Worm (Caenorhabditis elegans) whole organism, L3 larva: ENCODE data around the gene nspg-12.

Experiments used
- R02D3.7 ChIP-seq: fragments of 150-350 bp; optimal IDR thresholded peaks from 2 replicates; lab custom pipeline; 2014; ENCODE audit warnings: missing biosample characterization, missing genetic modification characterization
- ZK546.5 ChIP-seq: sonication (generic microtip); optimal IDR thresholded peaks from 2 replicates; lab custom pipeline; 2017; ENCODE audit warnings: missing biosample characterization, missing genetic modification characterization
- aly-2 ChIP-seq: fragments of 150-350 bp; optimal IDR thresholded peaks from 2 replicates; lab custom pipeline; 2014; ENCODE audit warnings: missing biosample characterization, missing genetic modification characterization
- ama-1 ChIP-seq: fragments of 150-350 bp; optimal IDR thresholded peaks from 2 replicates; lab custom pipeline; 2018
- ceh-16 ChIP-seq: sonication (generic microtip); optimal IDR thresholded peaks from 2 replicates; lab custom pipeline; 2017; ENCODE audit warnings: missing biosample characterization, missing genetic modification characterization
- ceh-28 ChIP-seq: fragments of 150-350 bp; optimal IDR thresholded peaks from 2 replicates; lab custom pipeline; 2014; ENCODE audit warnings: missing biosample characterization, missing genetic modification reagents, missing genetic modification characterization
- ceh-82 ChIP-seq: fragments of 150-350 bp; optimal IDR thresholded peaks from 2 replicates; lab custom pipeline; 2014; ENCODE audit warnings: missing biosample characterization, missing genetic modification characterization
- ceh-9 ChIP-seq: sonication (generic microtip); optimal IDR thresholded peaks from 2 replicates; lab custom pipeline; 2018; ENCODE audit warnings: missing biosample characterization, missing genetic modification characterization
- daf-12 ChIP-seq: fragments of 150-350 bp; optimal IDR thresholded peaks from 2 replicates; lab custom pipeline; 2014; ENCODE audit warnings: missing biosample characterization, missing genetic modification reagents, missing genetic modification characterization
- egl-27 ChIP-seq: sonication (generic microtip); optimal IDR thresholded peaks from 4 replicates; lab custom pipeline; 2017; ENCODE audit warnings: missing biosample characterization, missing genetic modification reagents, missing genetic modification characterization
- egl-5 ChIP-seq: fragments of 150-350 bp; optimal IDR thresholded peaks from 2 replicates; lab custom pipeline; 2017; ENCODE audit warnings: missing biosample characterization, missing genetic modification reagents, missing genetic modification characterization, inconsistent platforms
- elt-2 ChIP-seq: sonication (generic microtip); optimal IDR thresholded peaks from 2 replicates; lab custom pipeline; 2016; ENCODE audit warnings: missing genetic modification reagents, mild to moderate bottlenecking, missing genetic modification characterization, missing compliant biosample characterization
- elt-3 ChIP-seq, 3 experiments: fragments of 150-350 bp in 1 of 3; sonication (generic microtip) in 2 of 3; optimal IDR thresholded peaks; 2 replicates in 2 of 3; 4 replicates in 1 of 3; lab custom pipeline; 2014 to 2017; ENCODE audit warnings: missing biosample characterization in 3 of 3, missing genetic modification characterization in 3 of 3
- eor-1 ChIP-seq, 2 experiments: fragments of 150-350 bp; optimal IDR thresholded peaks; 2 replicates each; lab custom pipeline; 2014 to 2018; ENCODE audit warnings: missing biosample characterization in 2 of 2, missing genetic modification characterization in 2 of 2
- fkh-10 ChIP-seq: sonication (generic microtip); optimal IDR thresholded peaks from 2 replicates; lab custom pipeline; 2017; ENCODE audit warnings: missing biosample characterization, missing genetic modification reagents, missing genetic modification characterization
- fkh-2 ChIP-seq: fragments of 150-350 bp; optimal IDR thresholded peaks from 2 replicates; lab custom pipeline; 2014; ENCODE audit warnings: missing biosample characterization, missing genetic modification reagents, missing genetic modification characterization
- hmg-11 ChIP-seq: sonication (generic microtip); optimal IDR thresholded peaks from 2 replicates; lab custom pipeline; 2016; ENCODE audit warnings: missing genetic modification characterization, missing compliant biosample characterization
- jun-1 ChIP-seq: fragments of 150-350 bp; optimal IDR thresholded peaks from 2 replicates; lab custom pipeline; 2014; ENCODE audit warnings: missing biosample characterization, missing genetic modification reagents, missing genetic modification characterization
- lin-15B ChIP-seq: fragments of 150-350 bp; optimal IDR thresholded peaks from 2 replicates; lab custom pipeline; 2014; ENCODE audit warnings: missing biosample characterization, missing genetic modification characterization
- lin-39 ChIP-seq: fragments of 150-350 bp; optimal IDR thresholded peaks from 2 replicates; lab custom pipeline; 2018; ENCODE audit warnings: missing biosample characterization, missing genetic modification reagents, missing genetic modification characterization
- mml-1 ChIP-seq: fragments of 150-350 bp; sonication (generic microtip); optimal IDR thresholded peaks from 3 replicates; lab custom pipeline; 2014; ENCODE audit warnings: missing biosample characterization, missing genetic modification characterization
- nfya-1 ChIP-seq: sonication (generic microtip); optimal IDR thresholded peaks from 2 replicates; lab custom pipeline; 2017; ENCODE audit warnings: missing genetic modification characterization, mild to moderate bottlenecking, missing compliant biosample characterization, antibody characterized with exemption, moderate library complexity; ENCODE audit not compliant: insufficient read depth
- nhr-11 ChIP-seq: fragments of 150-350 bp; optimal IDR thresholded peaks from 2 replicates; lab custom pipeline; 2014; ENCODE audit warnings: missing biosample characterization, missing genetic modification characterization
- nhr-23 ChIP-seq: fragments of 150-350 bp; optimal IDR thresholded peaks from 2 replicates; lab custom pipeline; 2014; ENCODE audit warnings: missing biosample characterization, missing genetic modification reagents, missing genetic modification characterization
- nhr-237 ChIP-seq: fragments of 150-350 bp; optimal IDR thresholded peaks from 2 replicates; lab custom pipeline; 2014; ENCODE audit warnings: missing biosample characterization, missing genetic modification characterization
- nhr-25 ChIP-seq: sonication (generic microtip); optimal IDR thresholded peaks from 2 replicates; lab custom pipeline; 2017; ENCODE audit warnings: missing biosample characterization, missing genetic modification characterization
- nhr-43 ChIP-seq: sonication (generic microtip); optimal IDR thresholded peaks from 2 replicates; lab custom pipeline; 2016; ENCODE audit warnings: mild to moderate bottlenecking, missing genetic modification characterization, missing compliant biosample characterization; ENCODE audit not compliant: poor library complexity, severe bottlenecking
- nhr-67 ChIP-seq: fragments of 150-350 bp; optimal IDR thresholded peaks from 2 replicates; lab custom pipeline; 2014; ENCODE audit warnings: missing biosample characterization, missing genetic modification characterization
- nhr-76 ChIP-seq: fragments of 150-350 bp; sonication (generic microtip); optimal IDR thresholded peaks from 5 replicates; lab custom pipeline; 2014; ENCODE audit warnings: missing biosample characterization, missing genetic modification characterization
- nhr-77 ChIP-seq: fragments of 150-350 bp; optimal IDR thresholded peaks from 2 replicates; lab custom pipeline; 2014; ENCODE audit warnings: missing biosample characterization, missing genetic modification characterization
- pha-4 ChIP-seq: fragments of 150-350 bp; optimal IDR thresholded peaks from 2 replicates; lab custom pipeline; 2014; ENCODE audit warnings: missing biosample characterization, missing genetic modification reagents, missing genetic modification characterization
- pqm-1 ChIP-seq: fragments of 150-350 bp; optimal IDR thresholded peaks from 2 replicates; lab custom pipeline; 2017; ENCODE audit warnings: missing biosample characterization, missing genetic modification characterization, inconsistent platforms
- snpc-4 ChIP-seq: fragments of 150-350 bp; optimal IDR thresholded peaks from 2 replicates; lab custom pipeline; 2014; ENCODE audit warnings: missing biosample characterization, missing genetic modification characterization
- tbx-2 ChIP-seq: sonication (generic microtip); optimal IDR thresholded peaks from 2 replicates; lab custom pipeline; 2016; ENCODE audit warnings: mild to moderate bottlenecking, missing genetic modification characterization, missing compliant biosample characterization
- zag-1 ChIP-seq: fragments of 150-350 bp; optimal IDR thresholded peaks from 2 replicates; lab custom pipeline; 2014; ENCODE audit warnings: missing biosample characterization, missing genetic modification characterization
- ztf-11 ChIP-seq: fragments of 150-350 bp; optimal IDR thresholded peaks from 2 replicates; lab custom pipeline; 2014; ENCODE audit warnings: missing biosample characterization, missing genetic modification characterization
- ztf-4 ChIP-seq: fragments of 150-350 bp; optimal IDR thresholded peaks from 2 replicates; lab custom pipeline; 2014; ENCODE audit warnings: missing biosample characterization, missing genetic modification characterization

nspg-12 gene

ce11 chrX:5265356-5265755 is 8.3 kb downstream of the nspg-12 start:
- no peak for TF ChIP-seq jun-1
- no peak for TF ChIP-seq nhr-43 (tag; lab: Kevin White, UChicago)
- TF ChIP-seq ztf-11 (tag; lab: Kevin White, UChicago) = no peak
- no peak for TF ChIP-seq pqm-1 (tag; lab: Kevin White, UChicago)
- TF ChIP-seq ceh-82 (tag; lab: Kevin White, UChicago) = no peak
- no peak for TF ChIP-seq aly-2 (tag; lab: Kevin White, UChicago)
- TF ChIP-seq nhr-11 (tag; lab: Kevin White, UChicago) = no peak
- TF ChIP-seq egl-5 (tag; lab: Kevin White, UChicago) = no peak
- no peak for TF ChIP-seq hmg-11 (tag; lab: Kevin White, UChicago)
- no peak for TF ChIP-seq nfya-1 (tag; lab: Kevin White, UChicago)
- TF ChIP-seq nhr-67 (tag; lab: Kevin White, UChicago) = no peak
- TF ChIP-seq tbx-2 (tag; lab: Kevin White, UChicago) = no peak
- TF ChIP-seq ceh-16 (tag; lab: Kevin White, UChicago) = no peak
- no peak for TF ChIP-seq daf-12 (tag; lab: Kevin White, UChicago)
- TF ChIP-seq nhr-23 (tag; lab: Kevin White, UChicago) = no peak

DNA sequence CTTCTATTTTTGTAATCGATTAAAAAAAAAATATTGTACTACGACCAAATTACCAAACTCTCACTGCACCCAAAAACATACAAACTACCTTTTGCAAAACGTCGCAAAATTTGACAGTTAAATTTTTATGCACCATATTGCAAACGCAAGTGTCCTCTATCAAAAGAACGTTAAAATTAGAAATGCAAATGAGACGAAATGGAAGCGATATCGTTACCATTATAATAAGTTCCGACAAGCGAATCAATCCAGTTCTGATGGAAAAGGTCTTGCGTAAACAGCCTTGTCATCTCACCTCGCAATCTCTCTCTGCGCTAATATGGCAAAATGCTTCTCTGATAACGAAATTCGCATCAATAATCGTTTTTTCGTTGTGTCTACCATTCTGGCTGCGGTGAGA is 11.0 kb downstream of the nspg-12 start:
- no peak for TF ChIP-seq pqm-1 (tag; lab: Kevin White, UChicago)
- TF ChIP-seq lin-15B (tag; lab: Kevin White, UChicago) = no peak
- no peak for TF ChIP-seq ama-1 (lab: Kevin White, UChicago)
- TF ChIP-seq elt-2 = peak; percentile 27

ce11 chrX:5269359-5269758 is 12.3 kb downstream of the nspg-12 start:
- TF ChIP-seq zag-1 (tag; lab: Kevin White, UChicago) = no peak
- no peak for TF ChIP-seq nhr-237 (tag; lab: Kevin White, UChicago)
- no peak for TF ChIP-seq pha-4 (tag; lab: Kevin White, UChicago)
- no peak for TF ChIP-seq ceh-9
- no peak for TF ChIP-seq ztf-4 (tag; lab: Kevin White, UChicago)
- TF ChIP-seq nhr-23 (tag; lab: Kevin White, UChicago) = no peak
- no peak for TF ChIP-seq snpc-4
- no peak for TF ChIP-seq ceh-16 (tag; lab: Kevin White, UChicago)
- TF ChIP-seq aly-2 (tag; lab: Kevin White, UChicago) = no peak
- no peak for TF ChIP-seq elt-3 (tag; optimal IDR thresholded peaks at IDR 0.05; lab: Kevin White, UChicago)
- TF ChIP-seq ZK546.5 (tag; lab: Kevin White, UChicago) = no peak
- TF ChIP-seq lin-15B (tag; lab: Kevin White, UChicago) = no peak
- peak; percentile 27 for TF ChIP-seq pqm-1 (tag; lab: Kevin White, UChicago)
- no peak for TF ChIP-seq ceh-82 (tag; lab: Kevin White, UChicago)
- TF ChIP-seq eor-1 (tag; optimal IDR thresholded peaks at IDR 0.05; lab: Kevin White, UChicago) = no peak
- TF ChIP-seq ztf-11 (tag; lab: Kevin White, UChicago) = no peak
- TF ChIP-seq elt-2 = peak; percentile 79
- TF ChIP-seq, all 47 proteins: peak for 2

- TF ChIP-seq aly-2 (tag; lab: Kevin White, UChicago) (no peak), nhr-43 (tag; lab: Kevin White, UChicago) (peak; percentile 29), ceh-9 (no peak), elt-3 (tag; optimal IDR thresholded peaks at IDR 0.05; lab: Kevin White, UChicago) (no peak), nhr-67 (tag; lab: Kevin White, UChicago) (no peak), nhr-25 (tag; lab: Kevin White, UChicago) (peak; percentile 66), nfya-1 (tag; lab: Kevin White, UChicago) (peak; percentile 72), R02D3.7 (tag; lab: Kevin White, UChicago) (peak; percentile 61), nhr-76 (tag; lab: Kevin White, UChicago) (no peak), nhr-11 (tag; lab: Kevin White, UChicago) (no peak), pha-4 (tag; lab: Kevin White, UChicago) (peak; percentile 79), egl-27 (tag; lab: Kevin White, UChicago) (no peak), lin-39 (tag; lab: Kevin White, UChicago) (peak; percentile 81), zag-1 (tag; lab: Kevin White, UChicago) (no peak), nhr-23 (tag; lab: Kevin White, UChicago) (peak; percentile 40), snpc-4 (peak; percentile 75), jun-1 (no peak), ceh-28 (peak; percentile 35), elt-2 (peak; percentile 68), nhr-77 (tag; lab: Kevin White, UChicago) (no peak), pqm-1 (tag; lab: Kevin White, UChicago) (peak; percentile 47), ceh-16 (tag; lab: Kevin White, UChicago) (no peak), lin-15B (tag; lab: Kevin White, UChicago) (peak; percentile 68), fkh-10 (GFP tag; lab: Kevin White, UChicago) (no peak), egl-5 (tag; lab: Kevin White, UChicago) (peak; percentile 55), fkh-2 (tag; lab: Kevin White, UChicago) (no peak), mml-1 (no peak), hmg-11 (tag; lab: Kevin White, UChicago) (peak; percentile 78)
Measured at ce11 chrX:5275209-5275608, 18.1 kb downstream of the nspg-12 start, which contains the start of gene hst-6. Gene hst-6, plus strand, starts transcription at chrX:5275561.
